Fruit fly (Drosophila melanogaster) whole organism, embryonic: ENCODE measurements around the gene fzo.

Experiments
- Asciz ChIP-seq: fragments of 200-800 bp; sonication (Bioruptor generic); optimal IDR thresholded peaks from 2 replicates; lab custom pipeline; 2017; ENCODE audit warnings: missing biosample characterization, mild to moderate bottlenecking, missing genetic modification characterization, missing genetic modification reagents
- CG10462 ChIP-seq: fragments of 200-800 bp; sonication (Bioruptor generic); optimal IDR thresholded peaks from 2 replicates; lab custom pipeline; 2016; ENCODE audit warnings: missing biosample characterization, missing genetic modification characterization
- CG11560 ChIP-seq: fragments of 200-800 bp; sonication (Bioruptor generic); IDR thresholded peaks from 3 replicates; pipeline ENCODE4 v1.3.6; 2022; ENCODE audit warnings: missing biosample characterization, missing genetic modification characterization
- CG12219 ChIP-seq: fragments of 200-800 bp; sonication (Bioruptor generic); optimal IDR thresholded peaks from 3 replicates; lab custom pipeline; 2018; ENCODE audit warnings: missing biosample characterization, mild to moderate bottlenecking, missing genetic modification characterization
- CG12659 ChIP-seq: fragments of 200-800 bp; sonication (Bioruptor generic); optimal IDR thresholded peaks from 3 replicates; lab custom pipeline; 2017; ENCODE audit warnings: mild to moderate bottlenecking, missing biosample characterization, missing genetic modification reagents, missing genetic modification characterization
- CG12942 ChIP-seq: fragments of 200-800 bp; sonication (Bioruptor generic); optimal IDR thresholded peaks from 3 replicates; lab custom pipeline; 2016; ENCODE audit warnings: missing biosample characterization, missing genetic modification characterization
- CG14014 ChIP-seq: fragments of 200-800 bp; sonication (Bioruptor generic); IDR thresholded peaks from 2 replicates; pipeline ENCODE4 v1.3.6; 2022; ENCODE audit warnings: missing biosample characterization, missing genetic modification characterization
- CG14710 ChIP-seq: fragments of 200-800 bp; sonication (Bioruptor generic); optimal IDR thresholded peaks from 3 replicates; lab custom pipeline; 2019; ENCODE audit warnings: missing biosample characterization, mild to moderate bottlenecking, missing genetic modification characterization, moderate library complexity
- CG14965 ChIP-seq: fragments of 200-800 bp; sonication (Bioruptor generic); optimal IDR thresholded peaks from 2 replicates; lab custom pipeline; 2016; ENCODE audit warnings: missing biosample characterization, missing genetic modification characterization, borderline replicate concordance
- CG15269 ChIP-seq: fragments of 200-800 bp; sonication (Bioruptor generic); optimal IDR thresholded peaks from 2 replicates; lab custom pipeline; 2018; ENCODE audit warnings: missing biosample characterization, mild to moderate bottlenecking, missing genetic modification characterization, moderate library complexity
- CG16779 ChIP-seq: fragments of 200-800 bp; sonication (Bioruptor generic); IDR thresholded peaks from 2 replicates; pipeline ENCODE4 v1.3.6; 2022; ENCODE audit warnings: missing biosample characterization, missing genetic modification characterization
- CG16813 ChIP-seq: fragments of 200-800 bp; sonication (Bioruptor generic); IDR thresholded peaks from 3 replicates; pipeline ENCODE4 v1.3.6; 2022; ENCODE audit warnings: missing biosample characterization, missing genetic modification characterization; ENCODE audit not compliant: partially characterized antibody
- CG18599 ChIP-seq: fragments of 200-800 bp; sonication (Bioruptor generic); optimal IDR thresholded peaks from 3 replicates; lab custom pipeline; 2017; ENCODE audit warnings: missing biosample characterization, missing genetic modification characterization, mild to moderate bottlenecking, moderate library complexity, missing genetic modification reagents
- CG3838 ChIP-seq: fragments of 200-800 bp; sonication (Bioruptor generic); optimal IDR thresholded peaks from 3 replicates; lab custom pipeline; 2016; ENCODE audit warnings: missing biosample characterization, missing genetic modification characterization
- CG4328 ChIP-seq: fragments of 200-800 bp; sonication (Bioruptor generic); optimal IDR thresholded peaks from 3 replicates; lab custom pipeline; 2017; ENCODE audit warnings: missing biosample characterization, missing genetic modification reagents, missing genetic modification characterization
- CG4617 ChIP-seq: fragments of 200-800 bp; sonication (Bioruptor generic); optimal IDR thresholded peaks from 3 replicates; lab custom pipeline; 2016; ENCODE audit warnings: missing biosample characterization, missing genetic modification characterization, borderline replicate concordance
- CG4707 ChIP-seq: fragments of 200-800 bp; sonication (Bioruptor generic); optimal IDR thresholded peaks from 2 replicates; lab custom pipeline; 2018; ENCODE audit warnings: missing biosample characterization, mild to moderate bottlenecking, missing genetic modification characterization, moderate library complexity
- CG6175 ChIP-seq: fragments of 200-800 bp; sonication (Bioruptor generic); IDR thresholded peaks from 3 replicates; pipeline ENCODE4 v1.3.6; 2022; ENCODE audit warnings: missing biosample characterization, missing genetic modification characterization
- CG6254 ChIP-seq: fragments of 200-800 bp; sonication (Bioruptor generic); optimal IDR thresholded peaks from 3 replicates; lab custom pipeline; 2017; ENCODE audit warnings: mild to moderate bottlenecking, missing biosample characterization, missing genetic modification reagents, missing genetic modification characterization
- CG6791 ChIP-seq: fragments of 200-800 bp; sonication (Bioruptor generic); IDR thresholded peaks from 3 replicates; pipeline ENCODE4 v1.3.6; 2022; ENCODE audit warnings: missing biosample characterization, missing genetic modification characterization; ENCODE audit not compliant: partially characterized antibody
- CG7839 ChIP-seq: fragments of 200-800 bp; sonication (Bioruptor generic); optimal IDR thresholded peaks from 3 replicates; lab custom pipeline; 2018; ENCODE audit warnings: missing biosample characterization, mild to moderate bottlenecking, missing genetic modification characterization, moderate library complexity
- CG8281 ChIP-seq: fragments of 200-800 bp; sonication (Bioruptor generic); optimal IDR thresholded peaks from 2 replicates; lab custom pipeline; 2018; ENCODE audit warnings: missing biosample characterization, mild to moderate bottlenecking, missing genetic modification characterization, moderate library complexity
- CG9437 ChIP-seq: fragments of 200-800 bp; sonication (Bioruptor generic); optimal IDR thresholded peaks from 2 replicates; lab custom pipeline; 2018; ENCODE audit warnings: missing biosample characterization, mild to moderate bottlenecking, missing genetic modification characterization
- CG9817 ChIP-seq: fragments of 200-800 bp; sonication (Bioruptor generic); optimal IDR thresholded peaks from 2 replicates; lab custom pipeline; 2018; ENCODE audit warnings: missing biosample characterization, mild to moderate bottlenecking, missing genetic modification characterization, moderate library complexity
- Fer2 ChIP-seq: fragments of 200-800 bp; sonication (Bioruptor generic); optimal IDR thresholded peaks from 2 replicates; lab custom pipeline; 2018; ENCODE audit warnings: missing biosample characterization, mild to moderate bottlenecking, missing genetic modification characterization, moderate library complexity
- Jarid2 ChIP-seq: fragments of 200-800 bp; sonication (Bioruptor generic); optimal IDR thresholded peaks from 3 replicates; lab custom pipeline; 2017; ENCODE audit warnings: mild to moderate bottlenecking, missing biosample characterization, missing genetic modification reagents, missing genetic modification characterization
- Neu2 ChIP-seq: fragments of 200-800 bp; sonication (Bioruptor generic); optimal IDR thresholded peaks from 3 replicates; lab custom pipeline; 2016; ENCODE audit warnings: missing biosample characterization, missing genetic modification characterization, borderline replicate concordance
- Nf-YB ChIP-seq: fragments of 200-800 bp; sonication (Bioruptor generic); optimal IDR thresholded peaks from 3 replicates; lab custom pipeline; 2019; ENCODE audit warnings: missing biosample characterization, mild to moderate bottlenecking, missing genetic modification characterization, moderate library complexity
- Ptx1 ChIP-seq: fragments of 200-800 bp; sonication (Bioruptor generic); IDR thresholded peaks from 2 replicates; pipeline ENCODE4 v1.3.6; 2022; ENCODE audit warnings: missing biosample characterization, missing genetic modification characterization
- Taf1 ChIP-seq: fragments of 200-800 bp; sonication (Bioruptor generic); IDR thresholded peaks from 2 replicates; pipeline ENCODE4 v1.3.6; 2022; ENCODE audit warnings: missing biosample characterization, missing genetic modification characterization
- Trl ChIP-seq, 3 experiments: fragments of >200 bp in 2 of 3; fragments of 200-800 bp in 1 of 3; sonication (Bioruptor generic) in 1 of 3; optimal IDR thresholded peaks; 2 replicates in 1 of 3; 3 replicates in 2 of 3; lab custom pipeline; 2016 to 2017; ENCODE audit warnings: missing biosample characterization in 1 of 3, missing genetic modification characterization in 1 of 3
- ab ChIP-seq: fragments of 200-800 bp; sonication (Bioruptor generic); optimal IDR thresholded peaks from 2 replicates; lab custom pipeline; 2016; ENCODE audit warnings: missing biosample characterization, missing genetic modification characterization
- bbx ChIP-seq: fragments of 200-800 bp; sonication (Bioruptor generic); IDR thresholded peaks from 2 replicates; pipeline ENCODE4 v1.3.6; 2022; ENCODE audit warnings: missing biosample characterization, missing genetic modification characterization; ENCODE audit not compliant: partially characterized antibody
- bsh ChIP-seq, 2 experiments: fragments of 200-800 bp; sonication (Bioruptor generic); optimal IDR thresholded peaks; 2 replicates each; lab custom pipeline; 2017 to 2018; ENCODE audit warnings: mild to moderate bottlenecking in 2 of 2, missing biosample characterization in 2 of 2, missing genetic modification characterization in 2 of 2, moderate library complexity in 1 of 2
- corto ChIP-seq: fragments of 200-800 bp; sonication (Bioruptor generic); optimal IDR thresholded peaks from 2 replicates; lab custom pipeline; 2016; ENCODE audit warnings: missing biosample characterization, mild to moderate bottlenecking, missing genetic modification characterization, moderate library complexity
- cwo ChIP-seq: fragments of 200-800 bp; sonication (Bioruptor generic); optimal IDR thresholded peaks from 3 replicates; lab custom pipeline; 2017; ENCODE audit warnings: missing biosample characterization, missing genetic modification characterization, mild to moderate bottlenecking, moderate library complexity, missing genetic modification reagents
- gem ChIP-seq: fragments of 200-800 bp; sonication (Bioruptor generic); optimal IDR thresholded peaks from 2 replicates; lab custom pipeline; 2019; ENCODE audit warnings: missing biosample characterization, mild to moderate bottlenecking, missing genetic modification characterization, moderate library complexity
- ind ChIP-seq: fragments of 200-800 bp; sonication (Bioruptor generic); optimal IDR thresholded peaks from 3 replicates; lab custom pipeline; 2016; ENCODE audit warnings: missing biosample characterization, missing genetic modification characterization
- jigr1 ChIP-seq: fragments of 200-800 bp; sonication (Bioruptor generic); IDR thresholded peaks from 3 replicates; pipeline ENCODE4 v1.3.6; 2022; ENCODE audit warnings: missing biosample characterization, missing genetic modification characterization
- lov ChIP-seq, 2 experiments: fragments of 200-800 bp in 1 of 2; fragments of >200 bp in 1 of 2; sonication (Bioruptor generic) in 1 of 2; IDR thresholded peaks in 1 of 2; optimal IDR thresholded peaks in 1 of 2; 2 replicates in 1 of 2; 3 replicates in 1 of 2; pipeline versions ENCODE4 v1.3.6 to Lab custom; 2017 to 2022; ENCODE audit warnings: missing biosample characterization in 1 of 2, missing genetic modification characterization in 1 of 2
- otp ChIP-seq: fragments of 200-800 bp; sonication (Bioruptor generic); IDR thresholded peaks from 3 replicates; pipeline ENCODE4, ENCODE4 v1.3.6; 2022; ENCODE audit warnings: missing biosample characterization, missing genetic modification characterization
- sob ChIP-seq: fragments of 200-800 bp; sonication (Bioruptor generic); IDR thresholded peaks from 2 replicates; pipeline ENCODE4 v1.3.6; 2022; ENCODE audit warnings: missing biosample characterization, missing genetic modification characterization
- tll ChIP-seq, 2 experiments: fragments of 200-800 bp in 1 of 2; fragments of >200 bp in 1 of 2; sonication (Bioruptor generic) in 1 of 2; optimal IDR thresholded peaks; 2 replicates each; lab custom pipeline; 2017 to 2019; ENCODE audit warnings: missing biosample characterization in 2 of 2, missing genetic modification characterization in 2 of 2, mild to moderate bottlenecking in 1 of 2, moderate library complexity in 1 of 2
- twi ChIP-seq: fragments of 200-800 bp; optimal IDR thresholded peaks from 2 replicates; lab custom pipeline; 2019; ENCODE audit warnings: missing biosample characterization, mild to moderate bottlenecking, missing genetic modification characterization, moderate library complexity
- wdn ChIP-seq: fragments of 200-800 bp; sonication (Bioruptor generic); IDR thresholded peaks from 2 replicates; pipeline ENCODE4 v1.3.6; 2022; ENCODE audit warnings: missing biosample characterization, missing genetic modification characterization
- wor ChIP-seq: fragments of 200-800 bp; sonication (Bioruptor generic); IDR thresholded peaks from 2 replicates; pipeline ENCODE4 v1.3.6; 2022; ENCODE audit warnings: missing biosample characterization, missing genetic modification characterization

Gene fzo

DNA sequence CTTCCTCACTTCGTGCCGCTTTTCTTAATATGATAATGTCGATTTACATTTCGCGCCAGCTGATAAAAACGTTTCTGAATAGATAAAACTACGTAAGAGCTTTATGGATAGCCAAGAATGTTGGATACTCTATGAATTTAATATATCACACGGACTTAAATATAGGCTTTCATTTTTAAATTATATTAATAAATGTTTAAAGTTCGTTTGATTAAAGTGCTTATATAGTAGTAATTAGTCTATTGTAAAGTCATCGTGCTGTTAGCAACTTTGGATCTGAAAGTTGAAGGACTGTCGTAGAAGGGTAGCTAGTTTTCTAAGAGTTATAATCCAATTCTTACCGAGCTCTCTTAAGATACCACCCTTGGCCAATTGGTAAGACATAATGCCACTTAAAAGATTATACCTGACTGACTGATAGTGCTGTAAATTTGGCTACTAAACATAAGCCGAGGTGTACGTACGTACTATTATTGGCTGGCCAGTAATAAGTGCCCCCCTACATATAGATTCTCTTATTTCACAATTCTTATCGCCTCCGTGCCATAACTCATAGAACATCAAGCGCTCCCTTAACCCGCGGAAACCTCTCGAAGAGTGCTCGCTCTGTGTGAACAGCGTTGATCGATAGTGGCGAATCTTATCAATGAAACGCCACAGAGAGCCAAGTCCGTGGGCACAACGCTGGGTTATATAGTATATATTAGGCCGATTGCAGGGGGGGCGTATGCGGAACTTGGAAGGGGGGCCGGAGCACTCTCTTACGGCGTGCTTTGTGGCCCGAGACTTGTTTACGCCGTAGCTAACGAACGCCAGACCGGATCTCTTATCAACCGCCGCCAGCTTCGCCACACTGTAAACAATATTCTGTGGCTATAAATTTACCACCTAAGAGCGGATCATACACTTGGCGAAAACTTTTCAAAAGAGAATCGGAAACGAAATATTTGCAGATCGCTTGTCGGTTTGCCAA lies 6.7 kb upstream of the fzo start (continued):
- TF ChIP-seq lov (optimal IDR thresholded peaks at IDR 0.05; lab: Kevin White, UChicago), result no peak
- no peak for TF ChIP-seq lov (GFP tag; IDR thresholded peaks at IDR 0.05; lab: Robert Waterston, UW)
- no peak for TF ChIP-seq tll (GFP tag; optimal IDR thresholded peaks at IDR 0.05; lab: Kevin White, UChicago)
- no peak for TF ChIP-seq twi (tag; lab: Kevin White, UChicago)
- TF ChIP-seq CG3838 (GFP tag; lab: Kevin White, UChicago), result no peak
- peak; percentile 59 for TF ChIP-seq Nf-YB (GFP tag; lab: Kevin White, UChicago)
- TF ChIP-seq Jarid2, result no peak
- TF ChIP-seq CG4707 (GFP tag; lab: Kevin White, UChicago), result no peak
- no peak for TF ChIP-seq CG14014 (GFP tag; lab: Robert Waterston, UW)
- peak; percentile 38 for TF ChIP-seq gem (tag; lab: Kevin White, UChicago)
- TF ChIP-seq CG9437 (GFP tag; lab: Kevin White, UChicago), result peak; percentile 7
- no peak for TF ChIP-seq CG14710
- no peak for TF ChIP-seq CG16779
- TF ChIP-seq CG16813, result no peak
- no peak for TF ChIP-seq CG8281
- no peak for TF ChIP-seq CG10462 (GFP tag; lab: Kevin White, UChicago)
- peak; percentile 17; the same call in 1 of the 2 replicates for TF ChIP-seq Taf1 (GFP tag; lab: Robert Waterston, UW)
- peak; percentile 27 for TF ChIP-seq cwo
- TF ChIP-seq CG12219 (GFP tag; lab: Kevin White, UChicago), result no peak
- no peak for TF ChIP-seq bbx (GFP tag; lab: Robert Waterston, UW)
- TF ChIP-seq CG14965 (GFP tag; lab: Kevin White, UChicago), result no peak
- no peak for TF ChIP-seq CG11560 (tag; lab: Robert Waterston, UW)
- no peak for TF ChIP-seq CG6791
- no peak for TF ChIP-seq Neu2 (GFP tag; lab: Kevin White, UChicago)
- TF ChIP-seq corto, result no peak
- TF ChIP-seq CG9817 (tag; lab: Kevin White, UChicago), result no peak
- peak; percentile 9 for TF ChIP-seq CG12659 (GFP tag; lab: Kevin White, UChicago)
- TF ChIP-seq otp, result no peak
- no peak for TF ChIP-seq Asciz (GFP tag; lab: Kevin White, UChicago)
- TF ChIP-seq CG12942, result no peak
- TF ChIP-seq Ptx1 (GFP tag; lab: Robert Waterston, UW), result peak; percentile 37; the same call in 1 of the 2 replicates
- no peak for TF ChIP-seq CG7839 (tag; lab: Kevin White, UChicago)
- no peak for TF ChIP-seq bsh (GFP tag; optimal IDR thresholded peaks at IDR 0.05; lab: Kevin White, UChicago)
- TF ChIP-seq jigr1 (GFP tag; lab: Robert Waterston, UW), result no peak
- no peak for TF ChIP-seq wor
- TF ChIP-seq CG6175 (GFP tag; lab: Robert Waterston, UW), result no peak
- peak; percentile 21 to 60 for TF ChIP-seq Trl (optimal IDR thresholded peaks at IDR 0.05; lab: Kevin White, UChicago)
- no peak for TF ChIP-seq Trl (GFP tag; optimal IDR thresholded peaks at IDR 0.05; lab: Kevin White, UChicago)
- TF ChIP-seq CG4328 (GFP tag; lab: Kevin White, UChicago), result no peak
- no peak for TF ChIP-seq ind (GFP tag; lab: Kevin White, UChicago)
- peak; percentile 64 for TF ChIP-seq CG15269
- TF ChIP-seq CG4617 (GFP tag; lab: Kevin White, UChicago), result no peak
- TF ChIP-seq ab (GFP tag; lab: Kevin White, UChicago), result no peak
- no peak for TF ChIP-seq Fer2 (tag; lab: Kevin White, UChicago)
- TF ChIP-seq CG6254 (GFP tag; lab: Kevin White, UChicago), result no peak
- peak; percentile 35 for TF ChIP-seq CG18599
- TF ChIP-seq sob, result peak; percentile 49
- no peak for TF ChIP-seq wdn (GFP tag; lab: Robert Waterston, UW)
